Fruit fly (Drosophila melanogaster) whole organism, embryonic: ENCODE data around the gene mTerf3.

Source experiments
- CG30431 ChIP-seq: fragments of 200-800 bp; sonication (Bioruptor generic); optimal IDR thresholded peaks from 2 replicates; lab custom pipeline; 2017; ENCODE audit warnings: missing biosample characterization, missing genetic modification characterization
- CG3995 ChIP-seq: fragments of 200-800 bp; sonication (Bioruptor generic); optimal IDR thresholded peaks from 3 replicates; lab custom pipeline; 2016; ENCODE audit warnings: missing biosample characterization, missing genetic modification characterization
- CG4424 ChIP-seq: fragments of 200-800 bp; sonication (Bioruptor generic); optimal IDR thresholded peaks from 3 replicates; lab custom pipeline; 2016; ENCODE audit warnings: missing biosample characterization, missing genetic modification characterization
- CG4854 ChIP-seq: fragments of 200-800 bp; sonication (Bioruptor generic); optimal IDR thresholded peaks from 2 replicates; lab custom pipeline; 2016; ENCODE audit warnings: missing biosample characterization, missing genetic modification characterization, inconsistent platforms
- CG6254 ChIP-seq: fragments of 200-800 bp; sonication (Bioruptor generic); optimal IDR thresholded peaks from 3 replicates; lab custom pipeline; 2017; ENCODE audit warnings: mild to moderate bottlenecking, missing biosample characterization, missing genetic modification reagents, missing genetic modification characterization
- E2f2 ChIP-seq: fragments of 200-800 bp; sonication (Bioruptor generic); IDR thresholded peaks from 2 replicates; pipeline ENCODE4 v1.3.6; 2022; ENCODE audit warnings: missing biosample characterization, missing genetic modification characterization
- ab ChIP-seq: fragments of 200-800 bp; sonication (Bioruptor generic); optimal IDR thresholded peaks from 2 replicates; lab custom pipeline; 2016; ENCODE audit warnings: missing biosample characterization, missing genetic modification characterization
- psq ChIP-seq: fragments of 200-800 bp; sonication (Bioruptor generic); optimal IDR thresholded peaks from 2 replicates; lab custom pipeline; 2017; ENCODE audit warnings: missing biosample characterization, missing genetic modification characterization
- sc ChIP-seq, 3 experiments: fragments of >200 bp in 2 of 3; fragments of 200-800 bp in 1 of 3; sonication (Bioruptor generic) in 1 of 3; optimal IDR thresholded peaks; 2 replicates in 2 of 3; 3 replicates in 1 of 3; lab custom pipeline; 2017; ENCODE audit warnings: mild to moderate bottlenecking in 1 of 3, missing biosample characterization in 1 of 3, missing genetic modification characterization in 1 of 3, missing genetic modification reagents in 1 of 3
- sob ChIP-seq: fragments of 200-800 bp; sonication (Bioruptor generic); IDR thresholded peaks from 2 replicates; pipeline ENCODE4 v1.3.6; 2022; ENCODE audit warnings: missing biosample characterization, missing genetic modification characterization
- sqz ChIP-seq: fragments of 200-800 bp; sonication (Bioruptor generic); optimal IDR thresholded peaks from 3 replicates; lab custom pipeline; 2018; ENCODE audit warnings: missing biosample characterization, mild to moderate bottlenecking, missing genetic modification characterization
- trem ChIP-seq: fragments of 200-800 bp; optimal IDR thresholded peaks from 3 replicates; lab custom pipeline; 2019; ENCODE audit warnings: missing biosample characterization, mild to moderate bottlenecking, missing genetic modification characterization, moderate library complexity

DNA sequence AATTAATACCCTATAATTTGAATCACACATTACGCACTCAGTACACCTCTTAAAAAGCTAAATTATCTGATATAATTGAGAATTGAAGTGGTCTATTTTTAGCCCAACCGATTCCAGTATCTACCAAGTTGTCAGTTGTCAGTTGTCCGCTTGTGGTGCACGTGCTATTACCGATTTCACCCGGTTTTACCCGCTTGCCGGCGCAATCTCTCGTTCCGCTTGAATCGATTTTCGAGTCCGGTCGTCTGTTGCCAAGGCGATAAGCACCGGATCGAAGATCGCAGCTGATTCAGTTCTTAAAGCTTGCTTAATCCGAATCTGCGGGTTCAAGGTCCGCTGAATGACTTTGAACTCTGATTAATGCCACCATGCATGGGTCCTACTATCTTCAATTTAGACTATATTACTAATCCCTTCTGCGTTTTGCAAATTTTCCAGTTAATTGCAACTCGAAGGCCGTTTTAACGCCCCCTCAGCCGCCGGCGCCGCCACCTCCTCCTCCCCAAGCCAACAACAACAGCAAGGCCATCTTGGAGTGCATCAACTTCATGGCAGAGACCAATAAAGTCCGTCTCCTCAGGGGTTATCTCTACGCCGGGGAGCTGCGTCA, 9.0 kb downstream of the mTerf3 start:
- TF ChIP-seq trem (no peak), CG30431 (GFP tag; lab: Kevin White, UChicago) (no peak), CG3995 (no peak), CG4854 (GFP tag; lab: Kevin White, UChicago) (no peak), sqz (GFP tag; lab: Kevin White, UChicago) (no peak), CG4424 (GFP tag; lab: Kevin White, UChicago) (no peak), E2f2 (GFP tag; lab: Robert Waterston, UW) (peak; percentile 25; the same call in 1 of the 2 replicates), sc (optimal IDR thresholded peaks at IDR 0.05; lab: Kevin White, UChicago) (no peak), sc (GFP tag; optimal IDR thresholded peaks at IDR 0.05; lab: Kevin White, UChicago) (no peak), sob (GFP tag; lab: Robert Waterston, UW) (no peak), CG6254 (GFP tag; lab: Kevin White, UChicago) (no peak), psq (GFP tag; lab: Kevin White, UChicago) (no peak), ab (no peak)
